Worm (Caenorhabditis elegans) whole organism, late embryonic: Measurements from ENCODE around the gene ZK177.9.

Source experiments
- K02D7.2 ChIP-seq: sonication (generic microtip); optimal IDR thresholded peaks from 2 replicates; lab custom pipeline; 2017; ENCODE audit warnings: mild to moderate bottlenecking, missing genetic modification characterization, missing compliant biosample characterization
- K09A11.1 ChIP-seq: sonication (generic microtip); optimal IDR thresholded peaks from 2 replicates; lab custom pipeline; 2017; ENCODE audit warnings: antibody characterized with exemption, mild to moderate bottlenecking, missing genetic modification characterization, missing compliant biosample characterization; ENCODE audit not compliant: insufficient read depth
- Y22D7AL.16 ChIP-seq: sonication (generic microtip); optimal IDR thresholded peaks from 2 replicates; lab custom pipeline; 2016; ENCODE audit warnings: missing genetic modification characterization, missing compliant biosample characterization
- ama-1 ChIP-seq: fragments of 150-350 bp; optimal IDR thresholded peaks from 2 replicates; lab custom pipeline; 2014
- ceh-14 ChIP-seq: sonication (generic microtip); optimal IDR thresholded peaks from 2 replicates; lab custom pipeline; 2016; ENCODE audit warnings: missing genotype, missing genetic modification characterization, missing compliant biosample characterization
- ceh-18 ChIP-seq: sonication (generic microtip); optimal IDR thresholded peaks from 2 replicates; lab custom pipeline; 2016; ENCODE audit warnings: missing genetic modification characterization, missing compliant biosample characterization
- ceh-19 ChIP-seq: fragments of 200-800 bp; sonication (Bioruptor generic); optimal IDR thresholded peaks from 2 replicates; lab custom pipeline; 2018; ENCODE audit warnings: mild to moderate bottlenecking, missing genetic modification characterization, missing compliant biosample characterization
- ceh-2 ChIP-seq: sonication (generic microtip); optimal IDR thresholded peaks from 2 replicates; lab custom pipeline; 2016; ENCODE audit warnings: missing genotype, missing genetic modification characterization, missing compliant biosample characterization
- ceh-22 ChIP-seq: sonication (generic microtip); optimal IDR thresholded peaks from 2 replicates; lab custom pipeline; 2017; ENCODE audit warnings: missing biosample characterization, missing genetic modification characterization
- ceh-24 ChIP-seq: sonication (generic microtip); optimal IDR thresholded peaks from 2 replicates; lab custom pipeline; 2016; ENCODE audit warnings: mild to moderate bottlenecking, missing genetic modification characterization, missing compliant biosample characterization
- ceh-34 ChIP-seq: sonication (generic microtip); optimal IDR thresholded peaks from 2 replicates; lab custom pipeline; 2016; ENCODE audit warnings: mild to moderate bottlenecking, missing genetic modification characterization, missing compliant biosample characterization
- ceh-9 ChIP-seq: sonication (generic microtip); optimal IDR thresholded peaks from 2 replicates; lab custom pipeline; 2016; ENCODE audit warnings: mild to moderate bottlenecking, missing genetic modification characterization, inconsistent platforms, missing compliant biosample characterization
- elt-2 ChIP-seq: sonication (generic microtip); optimal IDR thresholded peaks from 2 replicates; lab custom pipeline; 2016; ENCODE audit warnings: missing genetic modification reagents, missing genetic modification characterization, missing compliant biosample characterization
- elt-4 ChIP-seq: sonication (generic microtip); optimal IDR thresholded peaks from 2 replicates; lab custom pipeline; 2016; ENCODE audit warnings: missing genetic modification characterization, missing compliant biosample characterization
- ets-4 ChIP-seq: sonication (generic microtip); optimal IDR thresholded peaks from 2 replicates; lab custom pipeline; 2016; ENCODE audit warnings: missing genetic modification characterization, missing compliant biosample characterization
- fax-1 ChIP-seq: sonication (generic microtip); optimal IDR thresholded peaks from 2 replicates; lab custom pipeline; 2016; ENCODE audit warnings: missing genotype, missing genetic modification characterization, missing compliant biosample characterization
- fkh-10 ChIP-seq: fragments of 150-350 bp; optimal IDR thresholded peaks from 2 replicates; lab custom pipeline; 2014; ENCODE audit warnings: missing biosample characterization, missing genetic modification reagents, missing genetic modification characterization
- fkh-6 ChIP-seq: sonication (generic microtip); optimal IDR thresholded peaks from 2 replicates; lab custom pipeline; 2016; ENCODE audit warnings: missing genetic modification characterization, missing compliant biosample characterization
- gmeb-2 ChIP-seq: sonication (generic microtip); optimal IDR thresholded peaks from 2 replicates; lab custom pipeline; 2016; ENCODE audit warnings: missing genetic modification characterization, inconsistent platforms, missing compliant biosample characterization
- hlh-30 ChIP-seq: sonication (generic microtip); optimal IDR thresholded peaks from 2 replicates; lab custom pipeline; 2017; ENCODE audit warnings: antibody characterized with exemption, missing genetic modification characterization, missing compliant biosample characterization; ENCODE audit not compliant: insufficient read depth
- hlh-6 ChIP-seq: sonication (generic microtip); optimal IDR thresholded peaks from 2 replicates; lab custom pipeline; 2016; ENCODE audit warnings: missing genotype, missing genetic modification characterization, missing compliant biosample characterization
- mec-3 ChIP-seq: sonication (generic microtip); optimal IDR thresholded peaks from 2 replicates; lab custom pipeline; 2016; ENCODE audit warnings: borderline replicate concordance, missing genetic modification characterization, missing compliant biosample characterization
- nfya-1 ChIP-seq: sonication (generic microtip); optimal IDR thresholded peaks from 2 replicates; lab custom pipeline; 2017; ENCODE audit warnings: missing genetic modification characterization, mild to moderate bottlenecking, missing compliant biosample characterization, antibody characterized with exemption, moderate library complexity
- nhr-232 ChIP-seq: sonication (generic microtip); optimal IDR thresholded peaks from 2 replicates; lab custom pipeline; 2016; ENCODE audit warnings: missing genetic modification characterization, missing compliant biosample characterization
- odd-2 ChIP-seq: sonication (generic microtip); optimal IDR thresholded peaks from 2 replicates; lab custom pipeline; 2017; ENCODE audit warnings: antibody characterized with exemption, mild to moderate bottlenecking, missing genetic modification characterization, missing compliant biosample characterization
- pat-9 ChIP-seq: fragments of 200-800 bp; sonication (Bioruptor generic); optimal IDR thresholded peaks from 2 replicates; lab custom pipeline; 2018; ENCODE audit warnings: mild to moderate bottlenecking, missing genetic modification characterization, moderate library complexity, missing compliant biosample characterization
- pax-1 ChIP-seq: fragments of 150-350 bp; optimal IDR thresholded peaks from 2 replicates; lab custom pipeline; 2014; ENCODE audit warnings: missing biosample characterization, missing genetic modification characterization
- pqm-1 ChIP-seq: sonication (generic microtip); optimal IDR thresholded peaks from 2 replicates; lab custom pipeline; 2016; ENCODE audit warnings: missing genetic modification characterization, missing compliant biosample characterization
- ref-2 ChIP-seq: sonication (generic microtip); optimal IDR thresholded peaks from 2 replicates; lab custom pipeline; 2016; ENCODE audit warnings: missing genetic modification characterization, missing compliant biosample characterization
- rnt-1 ChIP-seq: sonication (generic microtip); optimal IDR thresholded peaks from 2 replicates; lab custom pipeline; 2016; ENCODE audit warnings: missing genetic modification characterization, missing compliant biosample characterization
- sox-2 ChIP-seq: fragments of 200-800 bp; sonication (Bioruptor generic); IDR thresholded peaks from 2 replicates; pipeline ENCODE4 v1.3.6; 2022; ENCODE audit warnings: missing genetic modification reagents, missing genetic modification characterization, missing compliant biosample characterization
- syd-9 ChIP-seq: sonication (generic microtip); optimal IDR thresholded peaks from 2 replicates; lab custom pipeline; 2016; ENCODE audit warnings: mild to moderate bottlenecking, missing genetic modification characterization, moderate library complexity, missing compliant biosample characterization
- ttx-3 ChIP-seq: sonication (generic microtip); optimal IDR thresholded peaks from 2 replicates; lab custom pipeline; 2016; ENCODE audit warnings: missing genetic modification reagents, missing genetic modification characterization, missing compliant biosample characterization
- unc-42 ChIP-seq: sonication (generic microtip); optimal IDR thresholded peaks from 2 replicates; lab custom pipeline; 2016; ENCODE audit warnings: missing genotype, missing genetic modification characterization, missing compliant biosample characterization
- zip-5 ChIP-seq: sonication (generic microtip); optimal IDR thresholded peaks from 2 replicates; lab custom pipeline; 2016; ENCODE audit warnings: missing genetic modification characterization, missing compliant biosample characterization

The ZK177.9 gene

ce11 chrII:5500986-5501657 lies 16.4 kb downstream of the ZK177.9 start, which contains the start of gene F12A10.8:
Gene F12A10.8 (minus strand): TSS chrII:5501064.
- TF ChIP-seq unc-42 (tag; lab: Kevin White, UChicago) (peak; percentile 81), rnt-1 (tag; lab: Kevin White, UChicago) (no peak)

DNA sequence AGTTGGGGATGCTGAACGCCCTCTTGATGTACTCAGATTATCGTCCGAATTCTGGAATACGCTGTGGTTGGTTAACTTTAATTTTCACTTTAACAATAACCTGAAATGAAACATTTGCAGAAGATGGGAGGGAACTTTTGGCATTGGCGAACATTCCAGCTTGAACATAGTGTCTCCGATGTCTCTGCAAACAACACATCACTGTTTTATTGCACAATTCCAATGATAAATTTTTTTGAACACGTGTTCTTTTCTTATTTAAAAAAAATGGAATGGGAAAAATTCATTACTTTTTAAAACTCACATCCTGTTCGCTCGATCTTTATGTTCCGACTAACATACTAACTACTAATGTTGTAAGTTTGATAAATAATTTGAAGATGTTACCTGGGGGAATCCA lies 17.1 kb downstream of the ZK177.9 start, which contains the start of gene fzy-1:
TSS of gene fzy-1 (plus strand) at position 301 of the 400 bp plus-strand sequence.
- TF ChIP-seq fkh-10 (no peak), pax-1 (tag; lab: Kevin White, UChicago) (no peak), odd-2 (tag; lab: Kevin White, UChicago) (no peak)
- TF ChIP-seq, all 69 proteins: peak for 0

ce11 chrII:5498156-5498739 lies 19.3 kb downstream of the ZK177.9 start, which contains the start of the genes suex-1 and F12A10.9:
Gene suex-1 (minus strand): TSS chrII:5498256.
Gene F12A10.9 (plus strand): TSS chrII:5498689.
- no peak for TF ChIP-seq ceh-34 (tag; lab: Kevin White, UChicago)
- no peak for TF ChIP-seq nhr-232 (tag; lab: Kevin White, UChicago)
- TF ChIP-seq nfya-1 (tag; lab: Kevin White, UChicago), result no peak
- TF ChIP-seq elt-2, result no peak
- no peak for TF ChIP-seq mec-3
- no peak for TF ChIP-seq K02D7.2 (tag; lab: Kevin White, UChicago)
- no peak for TF ChIP-seq ttx-3 (tag; lab: Kevin White, UChicago)
- no peak for TF ChIP-seq ceh-9
- TF ChIP-seq fkh-10, result no peak
- TF ChIP-seq syd-9 (tag; lab: Kevin White, UChicago), result no peak
- TF ChIP-seq fkh-6 (tag; lab: Kevin White, UChicago), result no peak
- no peak for TF ChIP-seq pqm-1
- TF ChIP-seq ceh-22, result no peak
- no peak for TF ChIP-seq Y22D7AL.16 (tag; lab: Kevin White, UChicago)
- no peak for TF ChIP-seq ref-2 (tag; lab: Kevin White, UChicago)
- TF ChIP-seq pat-9, result no peak
- TF ChIP-seq ceh-19 (GFP tag; lab: Kevin White, UChicago), result no peak
- TF ChIP-seq sox-2, result no peak

ce11 chrII:5497541-5497940 lies 20.0 kb downstream of the ZK177.9 start:
- TF ChIP-seq elt-4 (tag; lab: Kevin White, UChicago) (no peak), ama-1 (no peak), zip-5 (tag; lab: Kevin White, UChicago) (no peak), nhr-232 (tag; lab: Kevin White, UChicago) (no peak), nfya-1 (tag; lab: Kevin White, UChicago) (no peak), ceh-34 (tag; lab: Kevin White, UChicago) (no peak), syd-9 (tag; lab: Kevin White, UChicago) (no peak), gmeb-2 (tag; lab: Kevin White, UChicago) (no peak), K09A11.1 (no peak), ceh-9 (no peak), hlh-6 (no peak), odd-2 (tag; lab: Kevin White, UChicago) (no peak), rnt-1 (tag; lab: Kevin White, UChicago) (no peak), fax-1 (tag; lab: Kevin White, UChicago) (no peak), ceh-2 (tag; lab: Kevin White, UChicago) (no peak), ets-4 (tag; lab: Kevin White, UChicago) (no peak)

- TF ChIP-seq K02D7.2 (tag; lab: Kevin White, UChicago), result no peak
- TF ChIP-seq nfya-1 (tag; lab: Kevin White, UChicago), result no peak
- TF ChIP-seq ceh-14 (tag; lab: Kevin White, UChicago), result no peak
- no peak for TF ChIP-seq rnt-1 (tag; lab: Kevin White, UChicago)
- TF ChIP-seq hlh-30 (tag; lab: Kevin White, UChicago), result no peak
- TF ChIP-seq ceh-18, result no peak
- no peak for TF ChIP-seq ceh-19 (GFP tag; lab: Kevin White, UChicago)
- no peak for TF ChIP-seq syd-9 (tag; lab: Kevin White, UChicago)
- TF ChIP-seq zip-5 (tag; lab: Kevin White, UChicago), result no peak
- TF ChIP-seq ttx-3 (tag; lab: Kevin White, UChicago), result no peak
- TF ChIP-seq ceh-24 (tag; lab: Kevin White, UChicago), result no peak
- TF ChIP-seq odd-2 (tag; lab: Kevin White, UChicago), result no peak
Observed at ce11 chrII:5496375-5496774, 21.2 kb downstream of the ZK177.9 start, which contains the start of gene F12A10.1. Gene F12A10.1 (plus strand): TSS chrII:5496540.
